Worm (Caenorhabditis elegans) whole organism, mixed stage, embryonic: ENCODE measurements around the gene ugt-41.

Source experiments
- blmp-1 ChIP-seq: fragments of 150-350 bp; optimal IDR thresholded peaks from 2 replicates; lab custom pipeline; 2014; ENCODE audit warnings: missing biosample characterization, missing genetic modification characterization
- ceh-39 ChIP-seq: fragments of 150-350 bp; optimal IDR thresholded peaks from 2 replicates; lab custom pipeline; 2014; ENCODE audit warnings: missing biosample characterization, missing genetic modification characterization
- ceh-83 ChIP-seq: fragments of 200-800 bp; sonication (Bioruptor generic); optimal IDR thresholded peaks from 2 replicates; lab custom pipeline; 2018; ENCODE audit warnings: mild to moderate bottlenecking, missing genetic modification characterization, missing compliant biosample characterization
- cnd-1 ChIP-seq: fragments of 200-800 bp; sonication (Bioruptor generic); optimal IDR thresholded peaks from 2 replicates; lab custom pipeline; 2018; ENCODE audit warnings: mild to moderate bottlenecking, missing genetic modification characterization, missing compliant biosample characterization
- drap-1 ChIP-seq: fragments of 200-800 bp; sonication (Bioruptor generic); optimal IDR thresholded peaks from 3 replicates; lab custom pipeline; 2018; ENCODE audit warnings: mild to moderate bottlenecking, missing genetic modification characterization, missing compliant biosample characterization
- elt-1 ChIP-seq: sonication (generic microtip); optimal IDR thresholded peaks from 2 replicates; lab custom pipeline; 2017; ENCODE audit warnings: missing genetic modification characterization, mild to moderate bottlenecking, missing compliant biosample characterization, antibody characterized with exemption, moderate library complexity, borderline replicate concordance; ENCODE audit not compliant: insufficient read depth
- elt-3 ChIP-seq: fragments of 150-350 bp; optimal IDR thresholded peaks from 2 replicates; lab custom pipeline; 2014; ENCODE audit warnings: missing biosample characterization, missing genetic modification characterization
- flh-1 ChIP-seq: fragments of 200-800 bp; sonication (Bioruptor generic); optimal IDR thresholded peaks from 2 replicates; lab custom pipeline; 2018; ENCODE audit warnings: mild to moderate bottlenecking, missing genetic modification characterization, moderate library complexity, missing compliant biosample characterization
- ham-2 ChIP-seq: fragments of 200-800 bp; sonication (Bioruptor generic); optimal IDR thresholded peaks from 2 replicates; lab custom pipeline; 2018; ENCODE audit warnings: mild to moderate bottlenecking, missing genetic modification characterization, missing compliant biosample characterization
- hlh-1 ChIP-seq: fragments of 150-350 bp; optimal IDR thresholded peaks from 2 replicates; lab custom pipeline; 2014; ENCODE audit warnings: missing biosample characterization, missing genetic modification reagents, missing genetic modification characterization
- lin-32 ChIP-seq: fragments of 200-800 bp; sonication (Bioruptor generic); optimal IDR thresholded peaks from 2 replicates; lab custom pipeline; 2018; ENCODE audit warnings: mild to moderate bottlenecking, missing genetic modification characterization, missing compliant biosample characterization
- mep-1 ChIP-seq: fragments of 150-350 bp; optimal IDR thresholded peaks from 2 replicates; lab custom pipeline; 2017; ENCODE audit warnings: missing biosample characterization, missing genetic modification reagents, missing genetic modification characterization, inconsistent platforms
- mls-2 ChIP-seq: sonication (generic microtip); optimal IDR thresholded peaks from 2 replicates; lab custom pipeline; 2016; ENCODE audit warnings: mild to moderate bottlenecking, missing genetic modification characterization, moderate library complexity, missing compliant biosample characterization
- nhr-12 ChIP-seq: fragments of 150-350 bp; optimal IDR thresholded peaks from 2 replicates; lab custom pipeline; 2014; ENCODE audit warnings: missing biosample characterization, missing genetic modification characterization
- nhr-2 ChIP-seq: fragments of 150-350 bp; optimal IDR thresholded peaks from 2 replicates; lab custom pipeline; 2014; ENCODE audit warnings: missing biosample characterization, missing genetic modification characterization
- nhr-237 ChIP-seq: fragments of 150-350 bp; optimal IDR thresholded peaks from 2 replicates; lab custom pipeline; 2014; ENCODE audit warnings: missing biosample characterization, missing genetic modification characterization
- nhr-28 ChIP-seq: fragments of 150-350 bp; optimal IDR thresholded peaks from 2 replicates; lab custom pipeline; 2014; ENCODE audit warnings: missing biosample characterization, missing genetic modification characterization
- nhr-76 ChIP-seq: sonication (generic microtip); optimal IDR thresholded peaks from 2 replicates; lab custom pipeline; 2017; ENCODE audit warnings: missing biosample characterization, missing genetic modification characterization
- pha-4 ChIP-seq: fragments of 150-350 bp; optimal IDR thresholded peaks from 2 replicates; lab custom pipeline; 2018; ENCODE audit warnings: missing biosample characterization, missing genetic modification reagents, missing genetic modification characterization
- sem-2 ChIP-seq: fragments of 200-800 bp; sonication (Bioruptor generic); optimal IDR thresholded peaks from 2 replicates; lab custom pipeline; 2018; ENCODE audit warnings: mild to moderate bottlenecking, missing genetic modification characterization, missing compliant biosample characterization
- snpc-4 ChIP-seq: fragments of 150-350 bp; optimal IDR thresholded peaks from 2 replicates; lab custom pipeline; 2014; ENCODE audit warnings: missing biosample characterization, missing genetic modification characterization
- sptf-1 ChIP-seq: sonication (generic microtip); optimal IDR thresholded peaks from 2 replicates; lab custom pipeline; 2017; ENCODE audit warnings: mild to moderate bottlenecking, missing genetic modification characterization, moderate library complexity, missing compliant biosample characterization
- tbx-8 ChIP-seq: fragments of 200-800 bp; sonication (Bioruptor generic); optimal IDR thresholded peaks from 2 replicates; lab custom pipeline; 2018; ENCODE audit warnings: mild to moderate bottlenecking, missing genetic modification characterization, moderate library complexity, missing compliant biosample characterization
- unc-120 ChIP-seq: sonication (generic microtip); optimal IDR thresholded peaks from 2 replicates; lab custom pipeline; 2017; ENCODE audit warnings: missing genetic modification characterization, missing compliant biosample characterization; ENCODE audit not compliant: poor library complexity, severe bottlenecking
- unc-39 ChIP-seq: fragments of 150-350 bp; optimal IDR thresholded peaks from 2 replicates; lab custom pipeline; 2014; ENCODE audit warnings: missing biosample characterization, missing genetic modification characterization
- unc-62 ChIP-seq: fragments of 150-350 bp; optimal IDR thresholded peaks from 2 replicates; lab custom pipeline; 2014; ENCODE audit warnings: missing biosample characterization, missing genetic modification reagents, missing genetic modification characterization
- zip-8 ChIP-seq: fragments of 150-350 bp; optimal IDR thresholded peaks from 2 replicates; lab custom pipeline; 2014; ENCODE audit warnings: missing biosample characterization, missing genetic modification characterization

The ugt-41 gene

ce11 chrV:7166709-7167108 lies 3.3 kb upstream of the ugt-41 start, which contains the start of gene ugt-36:
TSS of gene ugt-36 (plus strand) at chrV:7167009.
- TF ChIP-seq unc-120 (tag; lab: Kevin White, UChicago) (no peak), drap-1 (GFP tag; lab: Kevin White, UChicago) (no peak), unc-39 (tag; lab: Kevin White, UChicago) (no peak), sptf-1 (no peak)
- TF ChIP-seq, all 35 proteins: peak for 0

ce11 chrV:7164210-7164609 lies 815 bp upstream of the ugt-41 start, which contains the start of gene srh-83:
TSS of gene srh-83 (plus strand) at chrV:7164510.
- TF ChIP-seq elt-3, result no peak
- no peak for TF ChIP-seq elt-1
- no peak for TF ChIP-seq lin-32 (GFP tag; lab: Kevin White, UChicago)
- TF ChIP-seq ceh-83, result no peak
- TF ChIP-seq nhr-28, result no peak
- TF ChIP-seq mep-1 (tag; lab: Kevin White, UChicago), result no peak
- no peak for TF ChIP-seq blmp-1 (tag; lab: Kevin White, UChicago)
- no peak for TF ChIP-seq flh-1 (GFP tag; lab: Kevin White, UChicago)
- no peak for TF ChIP-seq unc-62
- no peak for TF ChIP-seq ham-2 (GFP tag; lab: Kevin White, UChicago)
- TF ChIP-seq ceh-39 (tag; lab: Kevin White, UChicago), result no peak
- TF ChIP-seq pha-4, result no peak
- no peak for TF ChIP-seq tbx-8 (GFP tag; lab: Kevin White, UChicago)
- no peak for TF ChIP-seq cnd-1 (tag; lab: Kevin White, UChicago)
- TF ChIP-seq mls-2, result no peak
- no peak for TF ChIP-seq drap-1 (GFP tag; lab: Kevin White, UChicago)

ce11 chrV:7159391-7159790 lies 4.0 kb downstream of the ugt-41 start, which contains the start of gene str-204:
TSS of gene str-204 (plus strand) at chrV:7159691.
- TF ChIP-seq cnd-1 (tag; lab: Kevin White, UChicago) (no peak), nhr-28 (no peak), unc-120 (tag; lab: Kevin White, UChicago) (no peak), unc-39 (tag; lab: Kevin White, UChicago) (no peak), nhr-237 (tag; lab: Kevin White, UChicago) (no peak), zip-8 (tag; lab: Kevin White, UChicago) (no peak)

- TF ChIP-seq zip-8 (tag; lab: Kevin White, UChicago) (no peak), pha-4 (no peak), lin-32 (GFP tag; lab: Kevin White, UChicago) (no peak), nhr-237 (tag; lab: Kevin White, UChicago) (no peak), unc-120 (tag; lab: Kevin White, UChicago) (no peak), hlh-1 (tag; lab: Kevin White, UChicago) (no peak), ceh-83 (no peak), unc-62 (no peak), unc-39 (tag; lab: Kevin White, UChicago) (no peak), nhr-76 (no peak)
Measured at ce11 chrV:7157089-7157488, 6.3 kb downstream of the ugt-41 start, which contains the start of gene ugt-39. TSS of gene ugt-39 (plus strand) at chrV:7157142.

- no peak for TF ChIP-seq mep-1 (tag; lab: Kevin White, UChicago)
- TF ChIP-seq hlh-1 (tag; lab: Kevin White, UChicago), result peak; percentile 40
- no peak for TF ChIP-seq nhr-2
- TF ChIP-seq unc-120 (tag; lab: Kevin White, UChicago), result no peak
- no peak for TF ChIP-seq tbx-8 (GFP tag; lab: Kevin White, UChicago)
- no peak for TF ChIP-seq flh-1 (GFP tag; lab: Kevin White, UChicago)
Measured at ce11 chrV:7156079-7156478, 7.3 kb downstream of the ugt-41 start, which contains the start of gene F10D2.10. TSS of gene F10D2.10 (minus strand) at chrV:7156179.

ce11 chrV:7153046-7153445 lies 10.3 kb downstream of the ugt-41 start, which contains the start of gene fat-7:
TSS of gene fat-7 (minus strand) at chrV:7153146.
- TF ChIP-seq blmp-1 (tag; lab: Kevin White, UChicago) (no peak), ceh-39 (tag; lab: Kevin White, UChicago) (no peak), unc-62 (no peak)

ce11 chrV:7150570-7150969 lies 12.8 kb downstream of the ugt-41 start, which contains the start of gene F10D2.8:
TSS of gene F10D2.8 (minus strand) at chrV:7150714.
- TF ChIP-seq unc-39 (tag; lab: Kevin White, UChicago) (no peak), sem-2 (GFP tag; lab: Kevin White, UChicago) (no peak), unc-62 (no peak), drap-1 (GFP tag; lab: Kevin White, UChicago) (no peak), blmp-1 (tag; lab: Kevin White, UChicago) (no peak), tbx-8 (GFP tag; lab: Kevin White, UChicago) (no peak), ceh-39 (tag; lab: Kevin White, UChicago) (no peak), nhr-2 (no peak), elt-1 (no peak), snpc-4 (tag; lab: Kevin White, UChicago) (no peak), nhr-12 (tag; lab: Kevin White, UChicago) (no peak), ham-2 (GFP tag; lab: Kevin White, UChicago) (no peak), elt-3 (no peak), ceh-83 (no peak), zip-8 (tag; lab: Kevin White, UChicago) (no peak), flh-1 (GFP tag; lab: Kevin White, UChicago) (no peak)
